Worm (Caenorhabditis elegans): ENCODE data around the gene galt-1.

Gene galt-1

DNA sequence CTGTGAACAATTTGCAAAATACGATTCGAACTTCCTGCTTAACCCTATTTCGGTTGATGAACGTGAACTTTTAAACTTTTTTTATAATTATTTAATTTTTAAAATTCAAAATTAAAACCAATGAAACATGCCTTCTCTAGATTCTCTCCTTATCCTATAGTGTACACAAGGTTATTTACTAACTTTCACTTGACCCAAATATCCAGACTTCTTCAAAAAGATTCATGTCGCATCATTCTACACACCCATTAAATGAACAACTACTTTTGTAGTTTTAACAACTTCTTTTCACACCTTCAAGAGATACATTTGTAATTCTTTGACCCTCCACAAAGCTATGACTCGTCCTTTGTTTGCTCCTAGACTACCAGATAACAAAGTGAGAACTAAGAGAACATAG, 52.0 kb downstream of the galt-1 start:
- TF ChIP-seq F37B4.10 (GFP tag; IDR thresholded peaks at IDR 0.05) (no peak), mxl-1 (tag; optimal IDR thresholded peaks at IDR 0.05) (no peak), hsf-1 (GFP tag; IDR thresholded peaks at IDR 0.05) (no peak), snpc-4 (GFP tag; optimal IDR thresholded peaks at IDR 0.05) (no peak), snpc-4 (tag; optimal IDR thresholded peaks at IDR 0.05) (no peak), gei-17 (GFP tag; optimal IDR thresholded peaks at IDR 0.05) (no peak), ekl-4 (GFP tag; IDR thresholded peaks at IDR 0.05) (no peak), unc-62 (GFP tag; optimal IDR thresholded peaks at IDR 0.05) (no peak), ama-1 (optimal IDR thresholded peaks at IDR 0.05) (no peak), ama-1 (GFP tag; optimal IDR thresholded peaks at IDR 0.05) (no peak), madf-6 (GFP tag; IDR thresholded peaks at IDR 0.05) (no peak), bed-2 (GFP tag; IDR thresholded peaks at IDR 0.05) (no peak), zfh-2 (GFP tag; conservative IDR thresholded peaks at IDR 0.05) (no peak), T26A5.8 (tag; optimal IDR thresholded peaks at IDR 0.05) (no peak), sptf-2 (GFP tag; optimal IDR thresholded peaks at IDR 0.05) (no peak), pha-4 (tag; optimal IDR thresholded peaks at IDR 0.05) (no peak), ceh-58 (GFP tag; IDR thresholded peaks at IDR 0.05) (no peak), ztf-18 (tag; optimal IDR thresholded peaks at IDR 0.05) (no peak), ztf-28 (GFP tag; IDR thresholded peaks at IDR 0.05) (no peak)

Data from whole organism, young adult.